Worm (Caenorhabditis elegans) whole organism, mixed stage, embryonic: ENCODE measurements around the gene pph-5.

Experiments used
- ceh-39 ChIP-seq: fragments of 150-350 bp; optimal IDR thresholded peaks from 2 replicates; lab custom pipeline; 2014; ENCODE audit warnings: missing biosample characterization, missing genetic modification characterization
- ces-1 ChIP-seq: fragments of 150-350 bp; optimal IDR thresholded peaks from 2 replicates; lab custom pipeline; 2014; ENCODE audit warnings: missing biosample characterization, missing genetic modification reagents, missing genetic modification characterization
- elt-3 ChIP-seq: fragments of 150-350 bp; optimal IDR thresholded peaks from 2 replicates; lab custom pipeline; 2014; ENCODE audit warnings: missing biosample characterization, missing genetic modification characterization
- lin-13 ChIP-seq: fragments of 150-350 bp; optimal IDR thresholded peaks from 2 replicates; lab custom pipeline; 2014; ENCODE audit warnings: missing biosample characterization, missing genetic modification characterization
- lsy-2 ChIP-seq: fragments of 150-350 bp; optimal IDR thresholded peaks from 2 replicates; lab custom pipeline; 2014; ENCODE audit warnings: missing biosample characterization, missing genetic modification characterization
- nhr-12 ChIP-seq: fragments of 150-350 bp; optimal IDR thresholded peaks from 2 replicates; lab custom pipeline; 2014; ENCODE audit warnings: missing biosample characterization, missing genetic modification characterization
- nhr-237 ChIP-seq: fragments of 150-350 bp; optimal IDR thresholded peaks from 2 replicates; lab custom pipeline; 2014; ENCODE audit warnings: missing biosample characterization, missing genetic modification characterization
- nhr-28 ChIP-seq: fragments of 150-350 bp; optimal IDR thresholded peaks from 2 replicates; lab custom pipeline; 2014; ENCODE audit warnings: missing biosample characterization, missing genetic modification characterization
- nhr-76 ChIP-seq: sonication (generic microtip); optimal IDR thresholded peaks from 2 replicates; lab custom pipeline; 2017; ENCODE audit warnings: missing biosample characterization, missing genetic modification characterization
- pha-4 ChIP-seq: fragments of 150-350 bp; optimal IDR thresholded peaks from 2 replicates; lab custom pipeline; 2018; ENCODE audit warnings: missing biosample characterization, missing genetic modification reagents, missing genetic modification characterization
- snpc-4 ChIP-seq: fragments of 150-350 bp; optimal IDR thresholded peaks from 2 replicates; lab custom pipeline; 2014; ENCODE audit warnings: missing biosample characterization, missing genetic modification characterization
- sptf-1 ChIP-seq: sonication (generic microtip); optimal IDR thresholded peaks from 2 replicates; lab custom pipeline; 2017; ENCODE audit warnings: mild to moderate bottlenecking, missing genetic modification characterization, moderate library complexity, missing compliant biosample characterization
- unc-39 ChIP-seq: fragments of 150-350 bp; optimal IDR thresholded peaks from 2 replicates; lab custom pipeline; 2014; ENCODE audit warnings: missing biosample characterization, missing genetic modification characterization
- unc-62 ChIP-seq: fragments of 150-350 bp; optimal IDR thresholded peaks from 2 replicates; lab custom pipeline; 2014; ENCODE audit warnings: missing biosample characterization, missing genetic modification reagents, missing genetic modification characterization

DNA sequence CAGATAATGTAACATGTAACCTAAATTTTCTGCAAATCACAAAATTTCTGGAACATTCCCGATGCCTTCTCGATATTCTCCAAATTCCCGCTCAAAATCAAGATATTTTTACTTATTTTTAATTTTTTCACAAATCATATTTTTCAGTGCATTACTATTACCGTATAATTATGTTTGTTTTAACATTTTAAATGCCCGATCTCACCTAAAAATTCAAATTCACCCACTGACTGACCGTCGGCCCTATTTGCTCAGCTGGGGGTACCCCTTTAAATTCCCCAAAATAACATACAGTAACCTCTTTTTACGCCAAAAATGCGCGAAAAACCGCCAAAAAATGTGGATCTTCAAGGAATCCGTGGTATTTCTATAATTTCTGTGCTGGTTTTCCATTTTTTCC, 27.3 kb downstream of the pph-5 start, which contains the start of gene oac-49:
- no peak for TF ChIP-seq nhr-12 (tag; lab: Kevin White, UChicago)
- TF ChIP-seq ceh-39, result no peak
- no peak for TF ChIP-seq pha-4
- no peak for TF ChIP-seq snpc-4
- TF ChIP-seq lin-13 (tag; lab: Kevin White, UChicago), result no peak
- TF ChIP-seq unc-62 (GFP tag; lab: Kevin White, UChicago), result no peak
- no peak for TF ChIP-seq nhr-237 (tag; lab: Kevin White, UChicago)
- no peak for TF ChIP-seq nhr-28
- TF ChIP-seq unc-39 (tag; lab: Kevin White, UChicago), result no peak
- no peak for TF ChIP-seq nhr-76
- no peak for TF ChIP-seq lsy-2 (tag; lab: Kevin White, UChicago)
- TF ChIP-seq ces-1 (GFP tag; lab: Kevin White, UChicago), result no peak
- TF ChIP-seq elt-3 (tag; lab: Kevin White, UChicago), result no peak
- no peak for TF ChIP-seq sptf-1 (tag; lab: Kevin White, UChicago)
